Fruit fly (Drosophila melanogaster) whole organism, embryonic: ENCODE measurements around the gene Nup153.

Experiments used
- CG10366 ChIP-seq: fragments of 200-800 bp; sonication (Bioruptor generic); IDR thresholded peaks from 2 replicates; pipeline ENCODE4 v1.3.6; 2022; ENCODE audit warnings: missing biosample characterization, missing genetic modification characterization
- CG10654 ChIP-seq: fragments of 200-800 bp; sonication (Bioruptor generic); optimal IDR thresholded peaks from 2 replicates; lab custom pipeline; 2016; ENCODE audit warnings: missing biosample characterization, missing genetic modification characterization
- CG11398 ChIP-seq: fragments of 200-800 bp; sonication (Bioruptor generic); optimal IDR thresholded peaks from 2 replicates; lab custom pipeline; 2016; ENCODE audit warnings: missing biosample characterization, missing genetic modification characterization
- CG11723 ChIP-seq: fragments of 200-800 bp; sonication (Bioruptor generic); optimal IDR thresholded peaks from 2 replicates; lab custom pipeline; 2017; ENCODE audit warnings: missing biosample characterization, mild to moderate bottlenecking, missing genetic modification characterization
- CG12769 ChIP-seq: fragments of 200-800 bp; sonication (Bioruptor generic); optimal IDR thresholded peaks from 2 replicates; lab custom pipeline; 2019; ENCODE audit warnings: missing biosample characterization, mild to moderate bottlenecking, missing genetic modification characterization, moderate library complexity
- CG17568 ChIP-seq: fragments of 200-800 bp; sonication (Bioruptor generic); optimal IDR thresholded peaks from 2 replicates; lab custom pipeline; 2018; ENCODE audit warnings: missing biosample characterization, mild to moderate bottlenecking, missing genetic modification characterization, moderate library complexity
- CG1832 ChIP-seq: fragments of 200-800 bp; sonication (Bioruptor generic); optimal IDR thresholded peaks from 2 replicates; lab custom pipeline; 2017; ENCODE audit warnings: missing biosample characterization, mild to moderate bottlenecking, missing genetic modification characterization, inconsistent platforms
- CG2116 ChIP-seq: fragments of 200-800 bp; sonication (Bioruptor generic); optimal IDR thresholded peaks from 3 replicates; lab custom pipeline; 2018; ENCODE audit warnings: missing biosample characterization, mild to moderate bottlenecking, missing genetic modification characterization
- CG2202 ChIP-seq: fragments of 200-800 bp; sonication (Bioruptor generic); optimal IDR thresholded peaks from 2 replicates; lab custom pipeline; 2018; ENCODE audit warnings: missing biosample characterization, mild to moderate bottlenecking, missing genetic modification characterization
- CG32767 ChIP-seq: fragments of 200-800 bp; sonication (Bioruptor generic); IDR thresholded peaks from 2 replicates; pipeline ENCODE4 v1.3.6; 2022; ENCODE audit warnings: missing biosample characterization, missing genetic modification characterization
- CG3281 ChIP-seq: fragments of 200-800 bp; sonication (Bioruptor generic); optimal IDR thresholded peaks from 3 replicates; lab custom pipeline; 2017; ENCODE audit warnings: missing biosample characterization, mild to moderate bottlenecking, missing genetic modification characterization
- CG3407 ChIP-seq: fragments of 200-800 bp; sonication (Bioruptor generic); optimal IDR thresholded peaks from 2 replicates; lab custom pipeline; 2018; ENCODE audit warnings: missing biosample characterization, mild to moderate bottlenecking, missing genetic modification characterization
- CG34422 ChIP-seq: fragments of 200-800 bp; sonication (Bioruptor generic); IDR thresholded peaks from 3 replicates; pipeline ENCODE4 v1.3.6; 2022; ENCODE audit warnings: missing biosample characterization, missing genetic modification characterization
- CG7556 ChIP-seq: fragments of 200-800 bp; sonication (Bioruptor generic); optimal IDR thresholded peaks from 2 replicates; lab custom pipeline; 2017; ENCODE audit warnings: missing biosample characterization, mild to moderate bottlenecking, missing genetic modification characterization
- CG8924 ChIP-seq: fragments of 200-800 bp; optimal IDR thresholded peaks from 3 replicates; lab custom pipeline; 2019; ENCODE audit warnings: missing biosample characterization, mild to moderate bottlenecking, missing genetic modification characterization, moderate library complexity
- Camta ChIP-seq: fragments of 200-800 bp; sonication (Bioruptor generic); optimal IDR thresholded peaks from 2 replicates; lab custom pipeline; 2016; ENCODE audit warnings: missing biosample characterization, missing genetic modification characterization
- Chrac-16 ChIP-seq: fragments of 200-800 bp; sonication (Bioruptor generic); optimal IDR thresholded peaks from 3 replicates; lab custom pipeline; 2016; ENCODE audit warnings: missing biosample characterization, missing genetic modification characterization
- D ChIP-seq, 2 experiments: fragments of 200-800 bp in 1 of 2; fragments of >200 bp in 1 of 2; sonication (Bioruptor generic) in 1 of 2; optimal IDR thresholded peaks; 2 replicates in 1 of 2; 3 replicates in 1 of 2; lab custom pipeline; 2017; ENCODE audit warnings: mild to moderate bottlenecking in 1 of 2, missing biosample characterization in 1 of 2, missing genetic modification characterization in 1 of 2, missing genetic modification reagents in 1 of 2
- D19A ChIP-seq: fragments of 200-800 bp; optimal IDR thresholded peaks from 3 replicates; lab custom pipeline; 2019; ENCODE audit warnings: missing biosample characterization, mild to moderate bottlenecking, missing genetic modification characterization, moderate library complexity
- ERR ChIP-seq: fragments of 200-800 bp; sonication (Bioruptor generic); optimal IDR thresholded peaks from 2 replicates; lab custom pipeline; 2016; ENCODE audit warnings: missing biosample characterization, missing genetic modification characterization
- Fer1 ChIP-seq: fragments of 200-800 bp; sonication (Bioruptor generic); optimal IDR thresholded peaks from 2 replicates; lab custom pipeline; 2017; ENCODE audit warnings: missing biosample characterization, mild to moderate bottlenecking, missing genetic modification characterization
- Hr3 ChIP-seq: fragments of 200-800 bp; sonication (Bioruptor generic); optimal IDR thresholded peaks from 3 replicates; lab custom pipeline; 2016; ENCODE audit warnings: missing biosample characterization, missing genetic modification characterization
- Hr78 ChIP-seq, 2 experiments: fragments of 200-800 bp in 1 of 2; fragments of >200 bp in 1 of 2; sonication (Bioruptor generic) in 1 of 2; optimal IDR thresholded peaks; 2 replicates each; lab custom pipeline; 2017 to 2019; ENCODE audit warnings: missing biosample characterization in 2 of 2, missing genetic modification characterization in 2 of 2, mild to moderate bottlenecking in 1 of 2, moderate library complexity in 1 of 2
- MTF-1 ChIP-seq: fragments of 200-800 bp; sonication (Bioruptor generic); optimal IDR thresholded peaks from 2 replicates; lab custom pipeline; 2018; ENCODE audit warnings: missing biosample characterization, mild to moderate bottlenecking, missing genetic modification characterization, borderline replicate concordance
- Sry-δ ChIP-seq: fragments of 200-800 bp; sonication (Bioruptor generic); optimal IDR thresholded peaks from 2 replicates; lab custom pipeline; 2016; ENCODE audit warnings: missing biosample characterization, missing genetic modification characterization
- TFAM ChIP-seq: fragments of 200-800 bp; sonication (Bioruptor generic); optimal IDR thresholded peaks from 2 replicates; lab custom pipeline; 2017; ENCODE audit warnings: missing biosample characterization, missing genetic modification characterization, inconsistent platforms
- chif ChIP-seq, 2 experiments: fragments of 200-800 bp; sonication (Bioruptor generic); optimal IDR thresholded peaks; 3 replicates each; lab custom pipeline; 2016; ENCODE audit warnings: missing biosample characterization in 2 of 2, missing genetic modification characterization in 2 of 2
- dmrt11E ChIP-seq: fragments of 200-800 bp; sonication (Bioruptor generic); optimal IDR thresholded peaks from 3 replicates; lab custom pipeline; 2018; ENCODE audit warnings: missing biosample characterization, mild to moderate bottlenecking, missing genetic modification characterization, moderate library complexity
- fd3F ChIP-seq: fragments of 200-800 bp; sonication (Bioruptor generic); optimal IDR thresholded peaks from 2 replicates; lab custom pipeline; 2018; ENCODE audit warnings: missing biosample characterization, mild to moderate bottlenecking, missing genetic modification characterization, moderate library complexity
- fu2 ChIP-seq: fragments of 200-800 bp; sonication (Bioruptor generic); optimal IDR thresholded peaks from 2 replicates; lab custom pipeline; 2016; ENCODE audit warnings: missing biosample characterization, missing genetic modification characterization
- hth ChIP-seq: fragments of >200 bp; optimal IDR thresholded peaks from 2 replicates; lab custom pipeline; 2017; ENCODE audit warnings: inconsistent platforms
- jigr1 ChIP-seq: fragments of 200-800 bp; sonication (Bioruptor generic); IDR thresholded peaks from 3 replicates; pipeline ENCODE4 v1.3.6; 2022; ENCODE audit warnings: missing biosample characterization, missing genetic modification characterization
- jumu ChIP-seq: fragments of 200-800 bp; sonication (Bioruptor generic); optimal IDR thresholded peaks from 3 replicates; lab custom pipeline; 2016; ENCODE audit warnings: missing biosample characterization, missing genetic modification characterization
- lab ChIP-seq: fragments of 200-800 bp; sonication (Bioruptor generic); optimal IDR thresholded peaks from 3 replicates; lab custom pipeline; 2017; ENCODE audit warnings: missing biosample characterization, missing genetic modification characterization, mild to moderate bottlenecking, moderate library complexity, missing genetic modification reagents
- nom ChIP-seq: fragments of 200-800 bp; sonication (Bioruptor generic); optimal IDR thresholded peaks from 2 replicates; lab custom pipeline; 2017; ENCODE audit warnings: missing biosample characterization, missing genetic modification characterization, mild to moderate bottlenecking, moderate library complexity, missing genetic modification reagents
- oc ChIP-seq: fragments of 200-800 bp; sonication (Bioruptor generic); optimal IDR thresholded peaks from 2 replicates; lab custom pipeline; 2018; ENCODE audit warnings: missing biosample characterization, mild to moderate bottlenecking, missing genetic modification characterization, moderate library complexity
- sqz ChIP-seq: fragments of 200-800 bp; sonication (Bioruptor generic); optimal IDR thresholded peaks from 3 replicates; lab custom pipeline; 2018; ENCODE audit warnings: missing biosample characterization, mild to moderate bottlenecking, missing genetic modification characterization
- stc ChIP-seq: fragments of 200-800 bp; sonication (Bioruptor generic); IDR thresholded peaks from 2 replicates; pipeline ENCODE4 v1.3.6; 2022; ENCODE audit warnings: missing biosample characterization, missing genetic modification characterization
- tap ChIP-seq: fragments of 200-800 bp; optimal IDR thresholded peaks from 3 replicates; lab custom pipeline; 2019; ENCODE audit warnings: missing biosample characterization, mild to moderate bottlenecking, missing genetic modification characterization, moderate library complexity
- tin ChIP-seq: fragments of 200-800 bp; sonication (Bioruptor generic); optimal IDR thresholded peaks from 3 replicates; lab custom pipeline; 2016; ENCODE audit warnings: missing biosample characterization, missing genetic modification characterization
- wek ChIP-seq: fragments of 200-800 bp; sonication (Bioruptor generic); optimal IDR thresholded peaks from 3 replicates; lab custom pipeline; 2018; ENCODE audit warnings: missing biosample characterization, mild to moderate bottlenecking, missing genetic modification characterization, moderate library complexity

The Nup153 gene

dm6 chrX:16644535-16645131, 45.6 kb downstream of the Nup153 start (continued):
- TF ChIP-seq CG2116 (peak; percentile 39), nom (no peak), Sry-δ (no peak), CG7556 (GFP tag; lab: Kevin White, UChicago) (peak; percentile 43), CG3281 (GFP tag; lab: Kevin White, UChicago) (no peak), CG17568 (GFP tag; lab: Kevin White, UChicago) (peak; percentile 61), jumu (GFP tag; lab: Kevin White, UChicago) (no peak), tap (tag; lab: Kevin White, UChicago) (peak; percentile 28), hth (lab: Kevin White, UChicago) (no peak), ERR (GFP tag; lab: Kevin White, UChicago) (no peak), tin (GFP tag; lab: Kevin White, UChicago) (no peak), CG11723 (GFP tag; lab: Kevin White, UChicago) (peak; percentile 54), CG3407 (GFP tag; lab: Kevin White, UChicago) (peak; percentile 76), dmrt11E (peak; percentile 68), stc (GFP tag; lab: Robert Waterston, UW) (peak; percentile 22; the same call in 1 of the 2 replicates), fd3F (GFP tag; lab: Kevin White, UChicago) (no peak), Fer1 (GFP tag; lab: Kevin White, UChicago) (peak; percentile 17), jigr1 (GFP tag; lab: Robert Waterston, UW) (no peak), CG10366 (no peak; the same call in 1 of the 2 replicates), TFAM (GFP tag; lab: Kevin White, UChicago) (peak; percentile 24), CG32767 (0 out of 2 replicates have a peak, but pooled peaks have one; percentile 23), CG12769 (tag; lab: Kevin White, UChicago) (peak; percentile 54), D (optimal IDR thresholded peaks at IDR 0.05; lab: Kevin White, UChicago) (no peak), D (GFP tag; optimal IDR thresholded peaks at IDR 0.05; lab: Kevin White, UChicago) (peak; percentile 37), Chrac-16 (GFP tag; lab: Kevin White, UChicago) (no peak), CG1832 (no peak), fu2 (GFP tag; lab: Kevin White, UChicago) (no peak), CG2202 (tag; lab: Kevin White, UChicago) (peak; percentile 64), MTF-1 (GFP tag; lab: Kevin White, UChicago) (peak; percentile 54), chif (GFP tag; optimal IDR thresholded peaks at IDR 0.05; lab: Kevin White, UChicago) (peak in 1 of 2 experiments; percentile 43), Camta (no peak), sqz (peak; percentile 38), CG11398 (peak; percentile 65), D19A (tag; lab: Kevin White, UChicago) (peak; percentile 41), Hr3 (GFP tag; lab: Kevin White, UChicago) (no peak), oc (tag; lab: Kevin White, UChicago) (peak; percentile 69), CG8924 (tag; lab: Kevin White, UChicago) (peak; percentile 27), wek (peak; percentile 78), Hr78 (GFP tag; optimal IDR thresholded peaks at IDR 0.05; lab: Kevin White, UChicago) (peak in 1 of 2 experiments; percentile 72), lab (peak; percentile 55), CG34422 (GFP tag; lab: Robert Waterston, UW) (0 out of 3 replicates have a peak, but pooled peaks have one; percentile 14), CG10654 (GFP tag; lab: Kevin White, UChicago) (no peak)
